Fruit fly (Drosophila melanogaster) whole organism, embryonic: ENCODE data around the gene CG33941.

Source experiments
- CG13894 ChIP-seq: fragments of 200-800 bp; sonication (Bioruptor generic); optimal IDR thresholded peaks from 3 replicates; lab custom pipeline; 2018; ENCODE audit warnings: missing biosample characterization, mild to moderate bottlenecking, missing genetic modification characterization, moderate library complexity
- CG15479 ChIP-seq: fragments of 200-800 bp; sonication (Bioruptor generic); optimal IDR thresholded peaks from 3 replicates; lab custom pipeline; 2019; ENCODE audit warnings: missing biosample characterization, mild to moderate bottlenecking, missing genetic modification characterization, moderate library complexity
- CG2199 ChIP-seq: fragments of 200-800 bp; sonication (Bioruptor generic); IDR thresholded peaks from 3 replicates; pipeline ENCODE4 v1.3.6; 2022; ENCODE audit warnings: missing biosample characterization, missing genetic modification characterization
- CG31388 ChIP-seq: fragments of 200-800 bp; sonication (Bioruptor generic); optimal IDR thresholded peaks from 2 replicates; lab custom pipeline; 2016; ENCODE audit warnings: missing biosample characterization, missing genetic modification characterization
- CG9797 ChIP-seq: fragments of 200-800 bp; sonication (Bioruptor generic); optimal IDR thresholded peaks from 3 replicates; lab custom pipeline; 2018; ENCODE audit warnings: missing biosample characterization, mild to moderate bottlenecking, missing genetic modification characterization
- Nf-YC ChIP-seq: fragments of 200-800 bp; optimal IDR thresholded peaks from 3 replicates; lab custom pipeline; 2019; ENCODE audit warnings: missing biosample characterization, mild to moderate bottlenecking, missing genetic modification characterization, moderate library complexity
- cg ChIP-seq: fragments of 200-800 bp; sonication (Bioruptor generic); optimal IDR thresholded peaks from 3 replicates; lab custom pipeline; 2019; ENCODE audit warnings: missing biosample characterization, mild to moderate bottlenecking, missing genetic modification characterization, moderate library complexity
- fru ChIP-seq: fragments of >200 bp; optimal IDR thresholded peaks from 2 replicates; lab custom pipeline; 2017
- gsb-n ChIP-seq: fragments of 200-800 bp; sonication (Bioruptor generic); optimal IDR thresholded peaks from 3 replicates; lab custom pipeline; 2018; ENCODE audit warnings: missing biosample characterization, mild to moderate bottlenecking, missing genetic modification characterization
- kni ChIP-seq: fragments of 200-800 bp; sonication (Bioruptor generic); optimal IDR thresholded peaks from 3 replicates; lab custom pipeline; 2017; ENCODE audit warnings: mild to moderate bottlenecking, missing biosample characterization, missing genetic modification reagents, missing genetic modification characterization
- nerfin-1 ChIP-seq: fragments of 200-800 bp; sonication (Bioruptor generic); optimal IDR thresholded peaks from 3 replicates; lab custom pipeline; 2019; ENCODE audit warnings: missing biosample characterization, mild to moderate bottlenecking, missing genetic modification characterization, moderate library complexity
- nom ChIP-seq: fragments of 200-800 bp; sonication (Bioruptor generic); optimal IDR thresholded peaks from 2 replicates; lab custom pipeline; 2017; ENCODE audit warnings: missing biosample characterization, missing genetic modification characterization, mild to moderate bottlenecking, moderate library complexity, missing genetic modification reagents
- pros ChIP-seq: fragments of 200-800 bp; sonication (Bioruptor generic); optimal IDR thresholded peaks from 3 replicates; lab custom pipeline; 2019; ENCODE audit warnings: missing biosample characterization, mild to moderate bottlenecking, missing genetic modification characterization, moderate library complexity
- tll ChIP-seq, 2 experiments: fragments of 200-800 bp in 1 of 2; fragments of >200 bp in 1 of 2; sonication (Bioruptor generic) in 1 of 2; optimal IDR thresholded peaks; 2 replicates each; lab custom pipeline; 2017 to 2019; ENCODE audit warnings: missing biosample characterization in 2 of 2, missing genetic modification characterization in 2 of 2, mild to moderate bottlenecking in 1 of 2, moderate library complexity in 1 of 2

The CG33941 gene

DNA sequence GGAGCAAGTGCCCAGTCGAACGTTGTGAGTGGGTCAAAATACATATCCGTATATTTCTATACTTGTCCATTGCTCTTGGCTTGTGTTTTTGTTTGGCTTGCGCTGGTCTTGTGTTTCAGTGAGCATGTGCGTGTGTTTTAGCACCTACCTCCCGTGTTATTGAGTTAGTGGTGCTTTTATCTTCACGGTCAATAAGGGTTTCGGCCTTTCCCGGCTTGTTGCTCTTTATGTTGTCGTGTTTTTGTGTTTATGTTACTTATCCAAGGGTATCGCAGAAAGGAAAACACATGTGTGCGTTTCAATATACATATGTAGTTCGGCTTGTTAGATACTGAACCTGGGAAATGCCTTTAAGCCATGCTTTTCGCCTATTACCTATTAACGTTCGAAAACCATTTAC is 42.6 kb downstream of the CG33941 start (continued):
- TF ChIP-seq gsb-n (tag; lab: Kevin White, UChicago) = no peak
- peak in 1 of 2 experiments; percentile 86 for TF ChIP-seq tll (GFP tag; optimal IDR thresholded peaks at IDR 0.05; lab: Kevin White, UChicago)
- TF ChIP-seq CG2199 (GFP tag; lab: Robert Waterston, UW) = peak; percentile 82; the same call in 1 of the 3 replicates
- no peak for TF ChIP-seq CG31388 (GFP tag; lab: Kevin White, UChicago)
- TF ChIP-seq cg (GFP tag; lab: Kevin White, UChicago) = peak; percentile 27
- peak; percentile 7 for TF ChIP-seq CG15479 (GFP tag; lab: Kevin White, UChicago)
- TF ChIP-seq kni = peak; percentile 35
- no peak for TF ChIP-seq fru (lab: Kevin White, UChicago)

DNA sequence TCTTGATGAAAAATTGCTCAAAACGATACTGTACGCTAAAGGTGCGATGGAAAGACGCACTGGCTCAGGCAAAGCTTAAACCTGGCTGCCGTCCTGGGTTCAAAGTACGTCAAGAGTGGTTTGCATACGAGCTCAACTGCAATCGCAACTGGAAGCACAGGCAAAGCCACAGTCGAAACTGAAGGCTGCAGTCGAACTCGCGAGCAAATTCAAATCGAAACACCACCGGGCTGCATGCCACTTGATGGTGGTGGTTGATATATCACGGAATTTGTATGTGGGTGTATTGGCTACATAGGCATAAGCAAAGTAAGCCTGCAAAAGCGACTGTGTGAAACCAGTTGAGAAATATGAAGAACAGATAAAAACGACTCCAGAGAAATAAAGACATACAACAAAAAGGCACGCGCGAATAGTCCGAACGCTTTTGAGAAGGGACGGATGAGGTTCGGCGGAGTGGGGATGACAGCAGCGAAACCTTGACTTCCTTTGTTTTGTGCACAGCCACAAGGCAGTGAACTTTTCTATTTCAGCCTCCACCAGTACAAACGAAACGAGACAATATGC is 52.2 kb downstream of the CG33941 start:
- TF ChIP-seq nom (GFP tag; lab: Kevin White, UChicago) (peak; percentile 70), CG13894 (peak; percentile 32), pros (GFP tag; lab: Kevin White, UChicago) (peak; percentile 52), nerfin-1 (tag; lab: Kevin White, UChicago) (peak; percentile 54), Nf-YC (tag; lab: Kevin White, UChicago) (peak; percentile 14), CG9797 (GFP tag; lab: Kevin White, UChicago) (no peak)
